Fruit fly (Drosophila melanogaster) whole organism: ENCODE results near the gene CG32806.

Experiments
- Dll ChIP-seq: fragments of >200 bp; optimal IDR thresholded peaks from 2 replicates; lab custom pipeline; 2017
- EcR ChIP-seq, 2 experiments: fragments of >200 bp; optimal IDR thresholded peaks; 2 replicates each; lab custom pipeline; 2017; ENCODE audit warnings: missing biosample characterization in 2 of 2, missing genetic modification characterization in 2 of 2, missing genetic modification reagents in 2 of 2
- pan ChIP-seq: fragments of >200 bp; optimal IDR thresholded peaks from 2 replicates; lab custom pipeline; 2017
- psq ChIP-seq: fragments of >200 bp; optimal IDR thresholded peaks from 2 replicates; lab custom pipeline; 2017
- usp ChIP-seq: fragments of >200 bp; optimal IDR thresholded peaks from 2 replicates; lab custom pipeline; 2017; ENCODE audit warnings: missing biosample characterization, missing genetic modification characterization, mixed read lengths

dm6 chrX:1832699-1833098 is 43.3 kb downstream of the CG32806 start:
- no peak for TF ChIP-seq Dll
- TF ChIP-seq psq = no peak
- no peak for TF ChIP-seq usp (GFP tag; lab: Kevin White, UChicago)
- no peak for TF ChIP-seq pan (lab: Kevin White, UChicago)
- TF ChIP-seq EcR (GFP tag; optimal IDR thresholded peaks at IDR 0.05; lab: Kevin White, UChicago) = no peak
